Worm (Caenorhabditis elegans): ENCODE results near the gene aqp-5.

aqp-5 gene

DNA sequence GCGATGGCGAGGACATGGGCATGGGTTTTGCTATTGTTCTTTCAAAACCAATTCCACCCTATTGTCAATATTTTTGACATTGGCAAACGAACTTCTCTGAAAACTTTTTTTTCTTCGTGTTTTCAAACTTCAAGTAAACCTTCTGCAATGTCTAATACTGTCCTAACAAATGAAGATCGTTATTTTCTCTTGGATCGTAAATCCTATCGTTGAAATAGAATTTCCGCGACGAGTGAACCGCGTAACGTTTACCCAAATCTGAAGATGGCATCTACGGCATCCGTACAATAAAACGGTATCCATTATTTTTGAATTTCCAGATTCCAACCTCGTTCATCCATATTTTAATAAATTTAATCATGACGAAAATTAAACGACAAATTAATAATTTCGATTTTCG, 14.0 kb downstream of the aqp-5 start, which contains the start of gene C35A5.5:
Gene C35A5.5, plus strand, starts transcription at position 301 of the 400 bp plus-strand sequence.
- TF ChIP-seq ceh-79 (tag; optimal IDR thresholded peaks at IDR 0.05) (no peak), rec-8 (tag; optimal IDR thresholded peaks at IDR 0.05) (no peak), B0261.1 (tag; optimal IDR thresholded peaks at IDR 0.05) (no peak), unc-62 (GFP tag; optimal IDR thresholded peaks at IDR 0.05) (no peak), bed-1 (GFP tag; IDR thresholded peaks at IDR 0.05) (no peak), F39B2.1 (GFP tag; IDR thresholded peaks at IDR 0.05) (no peak), efl-1 (GFP tag; optimal IDR thresholded peaks at IDR 0.05) (no peak), hlh-12 (tag; optimal IDR thresholded peaks at IDR 0.05) (no peak), dpl-1 (GFP tag; optimal IDR thresholded peaks at IDR 0.05) (no peak), snpc-1.1 (tag; optimal IDR thresholded peaks at IDR 0.05; ENCODE audit: insufficient read depth) (no peak)

- TF ChIP-seq ztf-28 (GFP tag; IDR thresholded peaks at IDR 0.05), result no peak
- TF ChIP-seq F10E7.11 (tag; optimal IDR thresholded peaks at IDR 0.05), result no peak
- no peak for TF ChIP-seq gei-17 (GFP tag; optimal IDR thresholded peaks at IDR 0.05)
- TF ChIP-seq madf-6 (GFP tag; IDR thresholded peaks at IDR 0.05), result no peak
- no peak for TF ChIP-seq lin-40 (tag; optimal IDR thresholded peaks at IDR 0.05)
- no peak for TF ChIP-seq nhr-80 (tag; optimal IDR thresholded peaks at IDR 0.05)
- TF ChIP-seq lin-54 (GFP tag; optimal IDR thresholded peaks at IDR 0.05), result no peak
- no peak for TF ChIP-seq F23B12.7 (tag; optimal IDR thresholded peaks at IDR 0.05; ENCODE audit: insufficient read depth)
- no peak for TF ChIP-seq rec-8 (tag; optimal IDR thresholded peaks at IDR 0.05)
- no peak for TF ChIP-seq unc-62 (GFP tag; optimal IDR thresholded peaks at IDR 0.05)
- no peak for TF ChIP-seq egrh-3 (GFP tag; IDR thresholded peaks at IDR 0.05)
- no peak for TF ChIP-seq T07F8.4 (tag; optimal IDR thresholded peaks at IDR 0.05)
- no peak for TF ChIP-seq ztf-25 (GFP tag; IDR thresholded peaks at IDR 0.05)
Observed at ce11 chrV:10508855-10509254, 17.3 kb downstream of the aqp-5 start, which contains the start of gene C35A5.6. C35A5.6 (plus strand) TSS chrV:10509137.

- TF ChIP-seq rec-8 (tag; optimal IDR thresholded peaks at IDR 0.05) (no peak), lin-35 (GFP tag; optimal IDR thresholded peaks at IDR 0.05) (no peak), F49E8.2 (tag; optimal IDR thresholded peaks at IDR 0.05; ENCODE audit: insufficient read depth) (no peak), ets-4 (GFP tag; optimal IDR thresholded peaks at IDR 0.05) (no peak), bed-2 (GFP tag; IDR thresholded peaks at IDR 0.05) (no peak), F57A8.1 (GFP tag; optimal IDR thresholded peaks at IDR 0.05) (no peak), nhr-90 (tag; optimal IDR thresholded peaks at IDR 0.05) (no peak), lir-1 (GFP tag; conservative IDR thresholded peaks at IDR 0.05) (no peak), snpc-1.3 (tag; optimal IDR thresholded peaks at IDR 0.05; ENCODE audit: insufficient read depth) (no peak), repo-1 (tag; optimal IDR thresholded peaks at IDR 0.05) (no peak), F33H1.4 (GFP tag; IDR thresholded peaks at IDR 0.05) (no peak), K11D2.4 (GFP tag; IDR thresholded peaks at IDR 0.05) (no peak), Y95B8A.8 (GFP tag; IDR thresholded peaks at IDR 0.05) (no peak), sdz-38 (tag; optimal IDR thresholded peaks at IDR 0.05) (no peak)
Observed at ce11 chrV:10514271-10514670, 22.7 kb downstream of the aqp-5 start, which contains the start of gene dmsr-8. dmsr-8 (minus strand) TSS chrV:10514371.

DNA sequence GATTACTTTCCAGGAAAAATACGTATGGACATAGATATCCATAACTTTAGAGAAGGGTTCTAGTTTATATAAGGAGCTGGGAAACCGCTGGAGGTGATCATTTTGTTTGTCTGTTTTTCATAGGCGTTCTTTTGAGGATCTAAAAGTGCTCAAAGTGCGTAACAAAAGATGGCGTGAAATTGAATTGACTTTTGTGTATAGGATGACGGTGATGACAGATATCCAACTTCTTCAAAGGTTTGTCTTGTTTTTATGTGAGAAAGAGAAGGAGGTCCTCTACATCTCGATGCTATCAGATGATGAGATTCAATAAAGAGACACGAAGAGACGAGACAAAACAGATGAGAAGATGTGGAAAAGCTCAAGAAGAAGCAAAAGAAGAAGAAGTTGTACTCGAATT, 25.2 kb downstream of the aqp-5 start:
- TF ChIP-seq ceh-40 (GFP tag; IDR thresholded peaks at IDR 0.05), result no peak
